Fruit fly (Drosophila melanogaster): ENCODE data around the gene porin.

dm6 chr2L:10849511-10850191 is 997 bp downstream of the porin start, which contains the start of gene SmydA-3:
- TF ChIP-seq fd59A (GFP tag; optimal IDR thresholded peaks at IDR 0.05) = peak; percentile 11
- TF ChIP-seq OdsH (GFP tag; optimal IDR thresholded peaks at IDR 0.05) = no peak
- TF ChIP-seq spab (GFP tag; optimal IDR thresholded peaks at IDR 0.05) = no peak
- no peak for TF ChIP-seq cyc (GFP tag; optimal IDR thresholded peaks at IDR 0.05)
- TF ChIP-seq CG3919 (GFP tag; optimal IDR thresholded peaks at IDR 0.05) = peak; percentile 44
- peak; percentile 7 for TF ChIP-seq CG6792 (GFP tag; optimal IDR thresholded peaks at IDR 0.05)
- TF ChIP-seq Sox102F (GFP tag; optimal IDR thresholded peaks at IDR 0.05) = no peak
- peak; percentile 51 for TF ChIP-seq Gug (GFP tag; IDR thresholded peaks at IDR 0.05)
- peak; percentile 66 for TF ChIP-seq net (GFP tag; optimal IDR thresholded peaks at IDR 0.05)
- 0 out of 2 replicates have a peak, but pooled peaks have one; percentile 32 for TF ChIP-seq CG11294 (GFP tag; IDR thresholded peaks at IDR 0.05)
- no peak for TF ChIP-seq Sox15 (GFP tag; optimal IDR thresholded peaks at IDR 0.05)

Measured in whole organism, prepupa.